Fruit fly (Drosophila melanogaster) whole organism, embryonic: ENCODE results near the gene CG18557.

Experiments used
- Adf1 ChIP-seq: fragments of 200-800 bp; sonication (Bioruptor generic); IDR thresholded peaks from 2 replicates; pipeline ENCODE4 v1.3.6; 2022; ENCODE audit warnings: missing biosample characterization, missing genetic modification characterization
- Asciz ChIP-seq: fragments of 200-800 bp; sonication (Bioruptor generic); optimal IDR thresholded peaks from 2 replicates; lab custom pipeline; 2017; ENCODE audit warnings: missing biosample characterization, mild to moderate bottlenecking, missing genetic modification characterization, missing genetic modification reagents
- Blimp-1 ChIP-seq: fragments of 200-800 bp; sonication (Bioruptor generic); optimal IDR thresholded peaks from 3 replicates; lab custom pipeline; 2018; ENCODE audit warnings: missing biosample characterization, missing genetic modification characterization, mild to moderate bottlenecking, moderate library complexity, missing genetic modification reagents
- BtbVII ChIP-seq: fragments of 200-800 bp; sonication (Bioruptor generic); optimal IDR thresholded peaks from 3 replicates; lab custom pipeline; 2017; ENCODE audit warnings: missing biosample characterization, mild to moderate bottlenecking, missing genetic modification characterization
- Bteb2 ChIP-seq: fragments of 200-800 bp; sonication (Bioruptor generic); optimal IDR thresholded peaks from 2 replicates; lab custom pipeline; 2016; ENCODE audit warnings: missing biosample characterization, missing genetic modification characterization
- CG10543 ChIP-seq: fragments of 200-800 bp; sonication (Bioruptor generic); optimal IDR thresholded peaks from 3 replicates; lab custom pipeline; 2017; ENCODE audit warnings: missing biosample characterization, mild to moderate bottlenecking, missing genetic modification characterization, moderate library complexity
- CG11723 ChIP-seq: fragments of 200-800 bp; sonication (Bioruptor generic); optimal IDR thresholded peaks from 2 replicates; lab custom pipeline; 2017; ENCODE audit warnings: missing biosample characterization, mild to moderate bottlenecking, missing genetic modification characterization
- CG12071 ChIP-seq: fragments of 200-800 bp; sonication (Bioruptor generic); optimal IDR thresholded peaks from 3 replicates; lab custom pipeline; 2018; ENCODE audit warnings: missing biosample characterization, mild to moderate bottlenecking, missing genetic modification characterization
- CG12219 ChIP-seq: fragments of 200-800 bp; sonication (Bioruptor generic); optimal IDR thresholded peaks from 3 replicates; lab custom pipeline; 2018; ENCODE audit warnings: missing biosample characterization, mild to moderate bottlenecking, missing genetic modification characterization
- CG12769 ChIP-seq: fragments of 200-800 bp; sonication (Bioruptor generic); optimal IDR thresholded peaks from 2 replicates; lab custom pipeline; 2019; ENCODE audit warnings: missing biosample characterization, mild to moderate bottlenecking, missing genetic modification characterization, moderate library complexity
- CG12942 ChIP-seq: fragments of 200-800 bp; sonication (Bioruptor generic); optimal IDR thresholded peaks from 3 replicates; lab custom pipeline; 2016; ENCODE audit warnings: missing biosample characterization, missing genetic modification characterization
- CG13424 ChIP-seq: fragments of 200-800 bp; sonication (Bioruptor generic); optimal IDR thresholded peaks from 2 replicates; lab custom pipeline; 2019; ENCODE audit warnings: missing biosample characterization, mild to moderate bottlenecking, missing genetic modification characterization, moderate library complexity
- CG15696 ChIP-seq: fragments of 200-800 bp; sonication (Bioruptor generic); optimal IDR thresholded peaks from 2 replicates; lab custom pipeline; 2019; ENCODE audit warnings: missing biosample characterization, mild to moderate bottlenecking, missing genetic modification characterization, moderate library complexity
- CG17568 ChIP-seq: fragments of 200-800 bp; sonication (Bioruptor generic); optimal IDR thresholded peaks from 2 replicates; lab custom pipeline; 2018; ENCODE audit warnings: missing biosample characterization, mild to moderate bottlenecking, missing genetic modification characterization, moderate library complexity
- CG1792 ChIP-seq: fragments of 200-800 bp; sonication (Bioruptor generic); optimal IDR thresholded peaks from 2 replicates; lab custom pipeline; 2016; ENCODE audit warnings: missing biosample characterization, missing genetic modification characterization
- CG30403 ChIP-seq: fragments of 200-800 bp; sonication (Bioruptor generic); optimal IDR thresholded peaks from 3 replicates; lab custom pipeline; 2016; ENCODE audit warnings: missing biosample characterization, missing genetic modification characterization
- CG3163 ChIP-seq: fragments of 200-800 bp; sonication (Bioruptor generic); optimal IDR thresholded peaks from 3 replicates; lab custom pipeline; 2016; ENCODE audit warnings: missing biosample characterization, missing genetic modification characterization
- CG33557 ChIP-seq: fragments of 200-800 bp; sonication (Bioruptor generic); optimal IDR thresholded peaks from 2 replicates; lab custom pipeline; 2019; ENCODE audit warnings: missing biosample characterization, mild to moderate bottlenecking, missing genetic modification characterization, moderate library complexity
- CG3838 ChIP-seq: fragments of 200-800 bp; sonication (Bioruptor generic); optimal IDR thresholded peaks from 3 replicates; lab custom pipeline; 2016; ENCODE audit warnings: missing biosample characterization, missing genetic modification characterization
- CG3995 ChIP-seq: fragments of 200-800 bp; sonication (Bioruptor generic); optimal IDR thresholded peaks from 3 replicates; lab custom pipeline; 2016; ENCODE audit warnings: missing biosample characterization, missing genetic modification characterization
- CG4328 ChIP-seq: fragments of 200-800 bp; sonication (Bioruptor generic); optimal IDR thresholded peaks from 3 replicates; lab custom pipeline; 2017; ENCODE audit warnings: missing biosample characterization, missing genetic modification reagents, missing genetic modification characterization
- CG6813 ChIP-seq: fragments of 200-800 bp; sonication (Bioruptor generic); optimal IDR thresholded peaks from 2 replicates; lab custom pipeline; 2017; ENCODE audit warnings: missing biosample characterization, missing genetic modification characterization, mild to moderate bottlenecking, moderate library complexity, missing genetic modification reagents
- CG8281 ChIP-seq: fragments of 200-800 bp; sonication (Bioruptor generic); optimal IDR thresholded peaks from 2 replicates; lab custom pipeline; 2018; ENCODE audit warnings: missing biosample characterization, mild to moderate bottlenecking, missing genetic modification characterization, moderate library complexity
- CG8478 ChIP-seq: fragments of >200 bp; optimal IDR thresholded peaks from 2 replicates; lab custom pipeline; 2018
- Camta ChIP-seq: fragments of 200-800 bp; sonication (Bioruptor generic); optimal IDR thresholded peaks from 2 replicates; lab custom pipeline; 2016; ENCODE audit warnings: missing biosample characterization, missing genetic modification characterization
- Dbx ChIP-seq: fragments of 200-800 bp; sonication (Bioruptor generic); IDR thresholded peaks from 3 replicates; pipeline ENCODE4 v1.3.6; 2022; ENCODE audit warnings: missing biosample characterization, missing genetic modification characterization
- Med ChIP-seq: fragments of 200-800 bp; sonication (Bioruptor generic); peaks from one replicate; lab custom pipeline; 2016; ENCODE audit warnings: missing biosample characterization, missing genetic modification characterization, mild to moderate bottlenecking, inconsistent platforms, moderate library complexity
- Xrp1 ChIP-seq: fragments of 200-800 bp; sonication (Bioruptor generic); IDR thresholded peaks from 2 replicates; pipeline ENCODE4 v1.3.6; 2022; ENCODE audit warnings: missing biosample characterization, missing genetic modification characterization
- ap ChIP-seq: fragments of 200-800 bp; sonication (Bioruptor generic); IDR thresholded peaks from 2 replicates; pipeline ENCODE4 v1.3.6; 2022; ENCODE audit warnings: missing biosample characterization, missing genetic modification characterization
- caup ChIP-seq: fragments of 200-800 bp; sonication (Bioruptor generic); optimal IDR thresholded peaks from 3 replicates; lab custom pipeline; 2017; ENCODE audit warnings: missing biosample characterization, mild to moderate bottlenecking, missing genetic modification characterization, moderate library complexity; ENCODE audit not compliant: severe bottlenecking
- chinmo ChIP-seq: fragments of 200-800 bp; sonication (Bioruptor generic); IDR thresholded peaks from 4 replicates; pipeline ENCODE4 v1.3.6; 2022; ENCODE audit warnings: missing biosample characterization, missing genetic modification characterization; ENCODE audit not compliant: partially characterized antibody
- da ChIP-seq: fragments of 200-800 bp; sonication (Bioruptor generic); optimal IDR thresholded peaks from 2 replicates; lab custom pipeline; 2016; ENCODE audit warnings: missing biosample characterization, missing genetic modification characterization
- exex ChIP-seq: fragments of 200-800 bp; sonication (Bioruptor generic); optimal IDR thresholded peaks from 4 replicates; lab custom pipeline; 2018; ENCODE audit warnings: missing biosample characterization, mild to moderate bottlenecking, missing genetic modification characterization, moderate library complexity
- gce ChIP-seq: fragments of 200-800 bp; sonication (Bioruptor generic); IDR thresholded peaks from 3 replicates; pipeline ENCODE4 v1.3.6; 2022; ENCODE audit warnings: missing biosample characterization, missing genetic modification characterization
- gcm ChIP-seq: fragments of 200-800 bp; sonication (Bioruptor generic); optimal IDR thresholded peaks from 2 replicates; lab custom pipeline; 2019; ENCODE audit warnings: missing biosample characterization, mild to moderate bottlenecking, missing genetic modification characterization, moderate library complexity
- grn ChIP-seq: fragments of 200-800 bp; sonication (Bioruptor generic); optimal IDR thresholded peaks from 3 replicates; lab custom pipeline; 2017; ENCODE audit warnings: missing biosample characterization, missing genetic modification characterization
- lab ChIP-seq: fragments of 200-800 bp; sonication (Bioruptor generic); optimal IDR thresholded peaks from 3 replicates; lab custom pipeline; 2017; ENCODE audit warnings: missing biosample characterization, missing genetic modification characterization, mild to moderate bottlenecking, moderate library complexity, missing genetic modification reagents
- odd ChIP-seq: fragments of 200-800 bp; sonication (Bioruptor generic); optimal IDR thresholded peaks from 2 replicates; lab custom pipeline; 2017; ENCODE audit warnings: missing biosample characterization, mild to moderate bottlenecking, missing genetic modification characterization
- otp ChIP-seq: fragments of 200-800 bp; sonication (Bioruptor generic); IDR thresholded peaks from 3 replicates; pipeline ENCODE4, ENCODE4 v1.3.6; 2022; ENCODE audit warnings: missing biosample characterization, missing genetic modification characterization
- pan ChIP-seq, 4 experiments: fragments of >200 bp in 3 of 4; fragments of 200-800 bp in 1 of 4; sonication (Bioruptor generic) in 1 of 4; optimal IDR thresholded peaks in 3 of 4; IDR thresholded peaks in 1 of 4; 2 replicates each; pipeline versions ENCODE4 v1.3.6 to Lab custom; 2017 to 2022; ENCODE audit warnings: missing biosample characterization in 2 of 4, missing genetic modification characterization in 2 of 4, mixed read lengths in 1 of 4
- phol ChIP-seq: fragments of 200-800 bp; sonication (Bioruptor generic); optimal IDR thresholded peaks from 3 replicates; lab custom pipeline; 2018; ENCODE audit warnings: missing biosample characterization, mild to moderate bottlenecking, missing genetic modification characterization, moderate library complexity
- ranshi ChIP-seq: fragments of 200-800 bp; sonication (Bioruptor generic); IDR thresholded peaks from 2 replicates; pipeline ENCODE4 v1.3.6; 2022; ENCODE audit warnings: missing biosample characterization, missing genetic modification characterization
- sens-2 ChIP-seq: fragments of 200-800 bp; sonication (Bioruptor generic); IDR thresholded peaks from 2 replicates; pipeline ENCODE4 v1.3.6; 2022; ENCODE audit warnings: missing biosample characterization, missing genetic modification characterization
- so ChIP-seq: fragments of 200-800 bp; sonication (Bioruptor generic); IDR thresholded peaks from 3 replicates; pipeline ENCODE4 v1.3.6; 2022; ENCODE audit warnings: missing biosample characterization, missing genetic modification characterization
- sqz ChIP-seq: fragments of 200-800 bp; sonication (Bioruptor generic); optimal IDR thresholded peaks from 3 replicates; lab custom pipeline; 2018; ENCODE audit warnings: missing biosample characterization, mild to moderate bottlenecking, missing genetic modification characterization
- tin ChIP-seq: fragments of 200-800 bp; sonication (Bioruptor generic); optimal IDR thresholded peaks from 3 replicates; lab custom pipeline; 2016; ENCODE audit warnings: missing biosample characterization, missing genetic modification characterization
- wek ChIP-seq: fragments of 200-800 bp; sonication (Bioruptor generic); optimal IDR thresholded peaks from 3 replicates; lab custom pipeline; 2018; ENCODE audit warnings: missing biosample characterization, mild to moderate bottlenecking, missing genetic modification characterization, moderate library complexity
- zfh2 ChIP-seq: fragments of 200-800 bp; sonication (Bioruptor generic); optimal IDR thresholded peaks from 2 replicates; lab custom pipeline; 2016; ENCODE audit warnings: missing biosample characterization, missing genetic modification characterization

Gene CG18557

dm6 chr2L:2861140-2861884, 15.8 kb upstream of the CG18557 start (continued):
- TF ChIP-seq sqz: peak; percentile 74
- peak; percentile 31 for TF ChIP-seq CG11723 (GFP tag; lab: Kevin White, UChicago)
- TF ChIP-seq CG30403 (GFP tag; lab: Kevin White, UChicago): no peak
- peak; percentile 54 for TF ChIP-seq wek (GFP tag; lab: Kevin White, UChicago)
- no peak for TF ChIP-seq Bteb2 (GFP tag; lab: Kevin White, UChicago)
- TF ChIP-seq CG3163: no peak
- peak; percentile 32 for TF ChIP-seq grn
- TF ChIP-seq CG12942: no peak
- TF ChIP-seq CG8478 (lab: Kevin White, UChicago): no peak
- TF ChIP-seq caup (GFP tag; lab: Kevin White, UChicago): peak; percentile 20
- no peak for TF ChIP-seq phol (tag; lab: Kevin White, UChicago)
- 0 out of 2 replicates have a peak, but pooled peaks have one; percentile 4 for TF ChIP-seq sens-2 (GFP tag; lab: Robert Waterston, UW)
- peak; percentile 4 for TF ChIP-seq CG12219 (GFP tag; lab: Kevin White, UChicago)
- TF ChIP-seq gcm (GFP tag; lab: Kevin White, UChicago): peak; percentile 29
- TF ChIP-seq BtbVII (GFP tag; lab: Kevin White, UChicago): no peak
- TF ChIP-seq pan (optimal IDR thresholded peaks at IDR 0.05; lab: Kevin White, UChicago): no peak
- no peak for TF ChIP-seq pan (GFP tag; optimal IDR thresholded peaks at IDR 0.05 in 1 of 2, IDR thresholded peaks at IDR 0.05 in 1 of 2)
- TF ChIP-seq exex (tag; lab: Kevin White, UChicago): no peak
- no peak for TF ChIP-seq Asciz (GFP tag; lab: Kevin White, UChicago)
- 0 out of 3 replicates have a peak, but pooled peaks have one; percentile 30 for TF ChIP-seq otp (GFP tag; lab: Robert Waterston, UW)
- peak; percentile 34 for TF ChIP-seq CG15696 (tag; lab: Kevin White, UChicago)
- peak; percentile 39; the same call in 1 of the 2 replicates for TF ChIP-seq Xrp1 (GFP tag; lab: Robert Waterston, UW)
- TF ChIP-seq gce (GFP tag; lab: Robert Waterston, UW): peak; percentile 11; the same call in 1 of the 3 replicates
- TF ChIP-seq so (GFP tag; lab: Robert Waterston, UW): 0 out of 3 replicates have a peak, but pooled peaks have one; percentile 13
- TF ChIP-seq Med (GFP tag; lab: Kevin White, UChicago): peak; percentile 81
- TF ChIP-seq CG3995 (GFP tag; lab: Kevin White, UChicago): no peak
- TF ChIP-seq CG33557 (GFP tag; lab: Kevin White, UChicago): peak; percentile 15
- no peak for TF ChIP-seq CG3838 (GFP tag; lab: Kevin White, UChicago)
- TF ChIP-seq tin (GFP tag; lab: Kevin White, UChicago): no peak
- peak; percentile 7; the same call in 1 of the 3 replicates for TF ChIP-seq Dbx
- peak; percentile 64 for TF ChIP-seq CG6813 (GFP tag; lab: Kevin White, UChicago)
- TF ChIP-seq CG8281 (tag; lab: Kevin White, UChicago): no peak
- TF ChIP-seq Camta: no peak
- TF ChIP-seq odd (GFP tag; lab: Kevin White, UChicago): peak; percentile 40
- peak; percentile 18; the same call in 1 of the 2 replicates for TF ChIP-seq Adf1 (GFP tag; lab: Robert Waterston, UW)
- no peak for TF ChIP-seq CG1792 (GFP tag; lab: Kevin White, UChicago)
- TF ChIP-seq CG13424 (tag; lab: Kevin White, UChicago): no peak
- TF ChIP-seq da (GFP tag; lab: Kevin White, UChicago): no peak
- TF ChIP-seq CG12769 (tag; lab: Kevin White, UChicago): peak; percentile 45
- no peak for TF ChIP-seq ranshi (GFP tag; lab: Robert Waterston, UW)
- peak; percentile 2 for TF ChIP-seq CG17568 (GFP tag; lab: Kevin White, UChicago)
- peak; percentile 64 for TF ChIP-seq lab (GFP tag; lab: Kevin White, UChicago)
- no peak for TF ChIP-seq zfh2 (GFP tag; lab: Kevin White, UChicago)
- TF ChIP-seq CG10543 (GFP tag; lab: Kevin White, UChicago): peak; percentile 72
- peak; percentile 7 for TF ChIP-seq Blimp-1 (GFP tag; lab: Kevin White, UChicago)
- no peak for TF ChIP-seq ap (GFP tag; lab: Robert Waterston, UW)
- TF ChIP-seq CG12071: peak; percentile 50
- TF ChIP-seq CG4328 (GFP tag; lab: Kevin White, UChicago): peak; percentile 34
- peak; percentile 91; the same call in 3 of the 4 replicates for TF ChIP-seq chinmo
